Worm (Caenorhabditis elegans): ENCODE measurements around the gene usp-33.

- TF ChIP-seq him-1 (tag; optimal IDR thresholded peaks at IDR 0.05) (no peak), W03F9.2 (tag; optimal IDR thresholded peaks at IDR 0.05) (no peak)
Measured at ce11 chrX:15620200-15620599, 29.0 kb downstream of the usp-33 start, which contains the start of gene K09E9.1.

Measured in whole organism, L4/young adult.